Worm (Caenorhabditis elegans) whole organism, L1 larva: ENCODE results near the gene pho-6.

Source experiments
- C04F5.9 ChIP-seq: sonication (generic microtip); optimal IDR thresholded peaks from 2 replicates; lab custom pipeline; 2016; ENCODE audit warnings: missing genetic modification characterization, missing compliant biosample characterization
- C16A3.4 ChIP-seq: fragments of 150-350 bp; optimal IDR thresholded peaks from 2 replicates; lab custom pipeline; 2014; ENCODE audit warnings: missing biosample characterization, missing genetic modification characterization
- Y116A8C.19 ChIP-seq: sonication (generic microtip); optimal IDR thresholded peaks from 2 replicates; lab custom pipeline; 2016; ENCODE audit warnings: missing compliant biosample characterization, missing genetic modification characterization, borderline replicate concordance
- aha-1 ChIP-seq: fragments of 150-350 bp; optimal IDR thresholded peaks from 2 replicates; lab custom pipeline; 2014; ENCODE audit warnings: missing biosample characterization, missing genetic modification characterization
- blmp-1 ChIP-seq: fragments of 150-350 bp; optimal IDR thresholded peaks from 2 replicates; lab custom pipeline; 2014; ENCODE audit warnings: missing biosample characterization, missing genetic modification characterization
- ceh-8 ChIP-seq: fragments of 200-800 bp; sonication (Bioruptor generic); optimal IDR thresholded peaks from 2 replicates; lab custom pipeline; 2018; ENCODE audit warnings: mild to moderate bottlenecking, missing genetic modification characterization, moderate library complexity, missing compliant biosample characterization
- ceh-82 ChIP-seq, 3 experiments: fragments of 150-350 bp in 1 of 3; sonication (generic microtip) in 2 of 3; optimal IDR thresholded peaks; 2 replicates each; lab custom pipeline; 2014 to 2017; ENCODE audit warnings: missing biosample characterization in 3 of 3, missing genetic modification characterization in 3 of 3
- ces-1 ChIP-seq: fragments of 150-350 bp; optimal IDR thresholded peaks from 2 replicates; lab custom pipeline; 2014; ENCODE audit warnings: missing biosample characterization, missing genetic modification reagents, missing genetic modification characterization
- efl-3 ChIP-seq: fragments of 200-800 bp; sonication (Bioruptor generic); optimal IDR thresholded peaks from 2 replicates; lab custom pipeline; 2018; ENCODE audit warnings: mild to moderate bottlenecking, missing genetic modification characterization, missing compliant biosample characterization
- egl-13 ChIP-seq: sonication (generic microtip); optimal IDR thresholded peaks from 2 replicates; lab custom pipeline; 2016; ENCODE audit warnings: missing genotype, missing genetic modification reagents, missing genetic modification characterization, missing compliant biosample characterization
- egl-27 ChIP-seq, 2 experiments: fragments of 150-350 bp in 1 of 2; sonication (generic microtip); optimal IDR thresholded peaks; 3 replicates each; lab custom pipeline; 2017 to 2018; ENCODE audit warnings: missing biosample characterization in 2 of 2, missing genetic modification characterization in 2 of 2, missing genetic modification reagents in 2 of 2
- elt-2 ChIP-seq: sonication (generic microtip); optimal IDR thresholded peaks from 2 replicates; lab custom pipeline; 2016; ENCODE audit warnings: missing genetic modification characterization, mild to moderate bottlenecking, inconsistent platforms, missing compliant biosample characterization, missing genetic modification reagents
- elt-3 ChIP-seq, 6 experiments: fragments of 150-350 bp in 1 of 6; sonication (generic microtip); optimal IDR thresholded peaks; 2 replicates each; lab custom pipeline; 2017 to 2018; ENCODE audit warnings: missing biosample characterization in 6 of 6, missing genetic modification characterization in 6 of 6, inconsistent platforms in 1 of 6
- ets-5 ChIP-seq: fragments of 200-800 bp; sonication (Bioruptor generic); IDR thresholded peaks from 2 replicates; pipeline ENCODE4 v1.3.6; 2022; ENCODE audit warnings: missing genetic modification characterization, missing compliant biosample characterization
- fkh-10 ChIP-seq: sonication (generic microtip); optimal IDR thresholded peaks from 2 replicates; lab custom pipeline; 2017; ENCODE audit warnings: missing biosample characterization, missing genetic modification reagents, missing genetic modification characterization
- fkh-8 ChIP-seq: sonication (generic microtip); optimal IDR thresholded peaks from 2 replicates; lab custom pipeline; 2016; ENCODE audit warnings: mild to moderate bottlenecking, missing genetic modification characterization, missing compliant biosample characterization
- grh-1 ChIP-seq: fragments of 200-800 bp; sonication (Bioruptor generic); IDR thresholded peaks from 2 replicates; pipeline ENCODE4 v1.3.6; 2022; ENCODE audit warnings: missing genetic modification reagents, missing genetic modification characterization, missing compliant biosample characterization
- hpl-2 ChIP-seq: fragments of 150-350 bp; optimal IDR thresholded peaks from 2 replicates; lab custom pipeline; 2014; ENCODE audit warnings: missing biosample characterization, missing genetic modification reagents, missing genetic modification characterization
- lin-13 ChIP-seq: fragments of 150-350 bp; optimal IDR thresholded peaks from 2 replicates; lab custom pipeline; 2014; ENCODE audit warnings: missing biosample characterization, missing genetic modification reagents, missing genetic modification characterization
- lin-14 ChIP-seq: fragments of 200-800 bp; sonication (Bioruptor generic); optimal IDR thresholded peaks from 2 replicates; lab custom pipeline; 2018; ENCODE audit warnings: mild to moderate bottlenecking, missing genetic modification characterization, moderate library complexity, missing compliant biosample characterization
- lin-39 ChIP-seq: fragments of 150-350 bp; optimal IDR thresholded peaks from 2 replicates; lab custom pipeline; 2014; ENCODE audit warnings: missing biosample characterization, missing genetic modification reagents, missing genetic modification characterization
- mdl-1 ChIP-seq, 2 experiments: fragments of 150-350 bp; optimal IDR thresholded peaks; 2 replicates each; lab custom pipeline; 2014 to 2017; ENCODE audit warnings: missing biosample characterization in 2 of 2, missing genetic modification characterization in 2 of 2, inconsistent platforms in 1 of 2
- nhr-19 ChIP-seq: fragments of 200-800 bp; sonication (Bioruptor generic); conservative IDR thresholded peaks from 2 replicates; pipeline ENCODE4 v1.3.6; 2022; ENCODE audit warnings: missing genetic modification characterization, missing compliant biosample characterization
- nhr-20 ChIP-seq: sonication (generic microtip); optimal IDR thresholded peaks from 2 replicates; lab custom pipeline; 2016; ENCODE audit warnings: mild to moderate bottlenecking, missing genetic modification characterization, missing compliant biosample characterization
- nhr-47 ChIP-seq: sonication (generic microtip); optimal IDR thresholded peaks from 2 replicates; lab custom pipeline; 2016; ENCODE audit warnings: mild to moderate bottlenecking, missing genetic modification characterization, moderate library complexity, missing compliant biosample characterization
- nhr-76 ChIP-seq: sonication (generic microtip); optimal IDR thresholded peaks from 2 replicates; lab custom pipeline; 2017; ENCODE audit warnings: missing biosample characterization, missing genetic modification characterization
- nhr-84 ChIP-seq: sonication (generic microtip); optimal IDR thresholded peaks from 2 replicates; lab custom pipeline; 2017; ENCODE audit warnings: missing biosample characterization, missing genetic modification characterization
- nhr-85 ChIP-seq: sonication (generic microtip); peaks from one replicate; lab custom pipeline; 2016; ENCODE audit warnings: missing genetic modification characterization, inconsistent platforms, missing compliant biosample characterization
- sox-4 ChIP-seq: sonication (generic microtip); optimal IDR thresholded peaks from 2 replicates; lab custom pipeline; 2016; ENCODE audit warnings: missing genetic modification characterization, missing compliant biosample characterization
- sptf-1 ChIP-seq: fragments of 150-350 bp; optimal IDR thresholded peaks from 2 replicates; lab custom pipeline; 2014; ENCODE audit warnings: missing biosample characterization, missing genetic modification characterization
- swsn-7 ChIP-seq: sonication (generic microtip); optimal IDR thresholded peaks from 2 replicates; lab custom pipeline; 2016; ENCODE audit warnings: missing genetic modification characterization, missing compliant biosample characterization
- tbx-2 ChIP-seq: sonication (generic microtip); optimal IDR thresholded peaks from 2 replicates; lab custom pipeline; 2016; ENCODE audit warnings: missing genetic modification characterization, missing compliant biosample characterization
- tlp-1 ChIP-seq: fragments of 150-350 bp; optimal IDR thresholded peaks from 2 replicates; lab custom pipeline; 2014; ENCODE audit warnings: missing biosample characterization, missing genetic modification characterization
- unc-98 ChIP-seq: fragments of 200-800 bp; sonication (Bioruptor generic); IDR thresholded peaks from 2 replicates; pipeline ENCODE4 v1.3.6; 2022; ENCODE audit warnings: missing genetic modification characterization, missing compliant biosample characterization
- vab-15 ChIP-seq: sonication (generic microtip); optimal IDR thresholded peaks from 2 replicates; lab custom pipeline; 2017; ENCODE audit warnings: missing genotype, mild to moderate bottlenecking, missing genetic modification characterization, missing compliant biosample characterization
- zip-4 ChIP-seq: fragments of 200-800 bp; sonication (Bioruptor generic); optimal IDR thresholded peaks from 2 replicates; lab custom pipeline; 2018; ENCODE audit warnings: mild to moderate bottlenecking, missing genetic modification characterization, moderate library complexity, missing compliant biosample characterization

pho-6 gene

ce11 chrV:8401267-8401666 lies 7.0 kb upstream of the pho-6 start:
- no peak for TF ChIP-seq unc-98 (GFP tag; lab: Robert Waterston, UW)
- no peak for TF ChIP-seq C16A3.4 (tag; lab: Kevin White, UChicago)
- peak; percentile 16 for TF ChIP-seq nhr-20 (tag; lab: Kevin White, UChicago)
- TF ChIP-seq ceh-82 (tag; optimal IDR thresholded peaks at IDR 0.05; lab: Kevin White, UChicago): no peak
- no peak for TF ChIP-seq swsn-7
- TF ChIP-seq lin-14: peak; percentile 41
- peak; percentile 34 to 90 (median 74) for TF ChIP-seq elt-3 (tag; optimal IDR thresholded peaks at IDR 0.05; lab: Kevin White, UChicago)
- peak; percentile 41; the same call in 1 of the 2 replicates for TF ChIP-seq grh-1
- TF ChIP-seq blmp-1 (tag; lab: Kevin White, UChicago): peak; percentile 89
- TF ChIP-seq hpl-2 (GFP tag; lab: Kevin White, UChicago): no peak
- peak; percentile 61 for TF ChIP-seq nhr-85 (tag; lab: Kevin White, UChicago)
- TF ChIP-seq nhr-19 (GFP tag; lab: Robert Waterston, UW): 0 out of 2 replicates have a peak, but pooled peaks have one; percentile 9
- TF ChIP-seq tbx-2 (tag; lab: Kevin White, UChicago): no peak

- TF ChIP-seq lin-13 (no peak), elt-2 (no peak), efl-3 (no peak), vab-15 (tag; lab: Kevin White, UChicago) (no peak), egl-27 (tag; optimal IDR thresholded peaks at IDR 0.05; lab: Kevin White, UChicago) (no peak), swsn-7 (no peak), egl-13 (tag; lab: Kevin White, UChicago) (no peak)
These were observed 6.6 kb upstream of the pho-6 start for ce11 chrV:8400808-8401207.

ce11 chrV:8389307-8389706 lies 5.0 kb downstream of the pho-6 start:
- TF ChIP-seq grh-1 (no peak), nhr-47 (tag; lab: Kevin White, UChicago) (no peak), lin-39 (tag; lab: Kevin White, UChicago) (no peak), aha-1 (tag; lab: Kevin White, UChicago) (no peak), ces-1 (GFP tag; lab: Kevin White, UChicago) (no peak), ets-5 (GFP tag; lab: Robert Waterston, UW) (no peak), swsn-7 (no peak), nhr-20 (tag; lab: Kevin White, UChicago) (no peak), fkh-8 (tag; lab: Kevin White, UChicago) (no peak)
- TF ChIP-seq, all 84 proteins: peak for 0

- TF ChIP-seq ceh-8 (no peak), nhr-76 (tag; lab: Kevin White, UChicago) (no peak), fkh-10 (GFP tag; lab: Kevin White, UChicago) (no peak), elt-2 (no peak), mdl-1 (tag; optimal IDR thresholded peaks at IDR 0.05; lab: Kevin White, UChicago) (no peak), tlp-1 (tag; lab: Kevin White, UChicago) (no peak), vab-15 (tag; lab: Kevin White, UChicago) (no peak), Y116A8C.19 (tag; lab: Kevin White, UChicago) (no peak), lin-14 (no peak), sox-4 (no peak), zip-4 (GFP tag; lab: Kevin White, UChicago) (no peak), sptf-1 (tag; lab: Kevin White, UChicago) (no peak), C04F5.9 (tag; lab: Kevin White, UChicago) (no peak), nhr-84 (no peak)
These were observed 7.2 kb downstream of the pho-6 start, which contains the start of gene gcy-7 for ce11 chrV:8387056-8387455. gcy-7 (plus strand) TSS chrV:8387356.
